Worm (Caenorhabditis elegans) whole organism, late embryonic: ENCODE measurements around the gene srx-65.

Experiments used
- ahr-1 ChIP-seq: sonication (generic microtip); optimal IDR thresholded peaks from 2 replicates; lab custom pipeline; 2016; ENCODE audit warnings: missing genetic modification characterization, missing compliant biosample characterization
- ama-1 ChIP-seq: fragments of 150-350 bp; optimal IDR thresholded peaks from 2 replicates; lab custom pipeline; 2014
- ceh-31 ChIP-seq: sonication (generic microtip); optimal IDR thresholded peaks from 2 replicates; lab custom pipeline; 2016; ENCODE audit warnings: missing genetic modification characterization, missing compliant biosample characterization
- eyg-1 ChIP-seq: sonication (generic microtip); optimal IDR thresholded peaks from 2 replicates; lab custom pipeline; 2016; ENCODE audit warnings: missing genotype, missing genetic modification characterization, missing compliant biosample characterization
- fax-1 ChIP-seq: sonication (generic microtip); optimal IDR thresholded peaks from 2 replicates; lab custom pipeline; 2016; ENCODE audit warnings: missing genotype, missing genetic modification characterization, missing compliant biosample characterization
- pag-3 ChIP-seq: sonication (generic microtip); optimal IDR thresholded peaks from 2 replicates; lab custom pipeline; 2016; ENCODE audit warnings: missing compliant biosample characterization, missing genetic modification characterization, borderline replicate concordance
- pqm-1 ChIP-seq: sonication (generic microtip); optimal IDR thresholded peaks from 2 replicates; lab custom pipeline; 2016; ENCODE audit warnings: missing genetic modification characterization, missing compliant biosample characterization

DNA sequence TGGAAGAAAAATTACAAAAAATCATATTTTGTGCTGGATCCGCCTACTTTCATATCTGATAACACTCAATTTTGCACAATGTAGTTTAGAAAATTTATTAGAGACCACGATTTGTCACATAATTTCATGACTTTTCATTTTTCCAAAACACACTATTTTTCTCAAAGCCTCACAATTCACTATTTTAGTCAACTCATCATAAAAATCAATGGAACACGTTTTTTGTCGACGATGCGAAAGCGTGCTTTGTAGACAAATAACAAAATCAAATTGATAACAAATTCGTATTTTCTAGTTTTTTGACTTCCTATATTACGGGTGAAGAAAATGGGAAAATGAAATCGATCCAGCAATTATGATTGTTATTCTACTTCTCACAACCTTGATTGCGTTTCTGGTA lies 20.1 kb downstream of the srx-65 start, which contains the start of gene cyp-35B2:
- TF ChIP-seq ahr-1 (tag; lab: Kevin White, UChicago) (no peak), fax-1 (no peak), ceh-31 (no peak), eyg-1 (no peak), pqm-1 (tag; lab: Kevin White, UChicago) (no peak), pag-3 (no peak), ama-1 (lab: Kevin White, UChicago) (no peak)
